Fruit fly (Drosophila melanogaster): ENCODE measurements around the gene CG32813.

DNA sequence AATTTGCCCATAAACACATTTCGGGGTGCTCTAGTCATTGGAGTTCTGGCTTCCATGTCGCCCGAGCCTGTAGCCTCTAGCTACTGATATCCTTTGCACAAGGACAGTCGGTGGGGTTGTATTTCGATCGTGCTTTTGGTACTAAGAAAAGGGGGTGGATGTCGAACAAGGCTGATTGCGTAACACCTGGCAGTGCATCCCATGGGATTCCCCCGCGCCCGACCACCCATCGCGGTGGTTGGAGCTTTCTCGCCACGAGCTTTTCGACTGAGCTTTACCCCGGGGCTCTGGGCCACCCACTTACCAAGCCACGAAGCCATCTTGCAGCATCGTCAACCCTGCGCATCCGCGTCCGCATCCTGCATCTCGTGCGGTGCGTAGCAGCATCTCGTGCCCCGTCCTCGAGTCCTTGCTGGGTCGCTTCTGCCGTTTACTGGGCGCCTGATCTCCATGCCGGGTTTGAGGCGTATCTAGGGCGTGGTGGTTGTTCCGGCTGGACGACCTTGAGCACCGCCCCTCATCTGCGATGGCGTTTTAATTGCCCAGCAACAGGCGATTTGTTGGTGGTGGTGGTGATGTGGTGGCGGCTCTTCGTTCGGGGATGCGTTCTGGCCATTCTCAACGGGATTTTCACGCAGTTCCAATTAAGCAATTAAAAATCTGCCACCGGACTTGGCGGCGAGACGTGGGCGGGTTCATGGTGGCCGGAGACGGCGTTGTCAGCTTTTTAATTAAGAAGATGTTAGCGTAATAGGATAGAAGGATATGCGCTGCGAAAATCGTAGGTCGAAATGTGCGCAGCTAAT is 17.1 kb downstream of the CG32813 start:
- TF ChIP-seq Ets96B (tag; optimal IDR thresholded peaks at IDR 0.05) = no peak
- TF ChIP-seq Blimp-1 (GFP tag; optimal IDR thresholded peaks at IDR 0.05) = no peak
- TF ChIP-seq CG16779 (tag; optimal IDR thresholded peaks at IDR 0.05) = no peak
- TF ChIP-seq net (GFP tag; optimal IDR thresholded peaks at IDR 0.05) = no peak
- TF ChIP-seq CG6792 (GFP tag; optimal IDR thresholded peaks at IDR 0.05) = no peak
- TF ChIP-seq CG6854 (GFP tag; optimal IDR thresholded peaks at IDR 0.05) = no peak
- TF ChIP-seq CG6276 (GFP tag; optimal IDR thresholded peaks at IDR 0.05) = no peak
- TF ChIP-seq Lpt (GFP tag; optimal IDR thresholded peaks at IDR 0.05) = no peak
